Worm (Caenorhabditis elegans) whole organism, L4 larva: ENCODE results near the gene F19H6.6.

Experiments used
- lin-39 ChIP-seq: fragments of 150-350 bp; optimal IDR thresholded peaks from 2 replicates; lab custom pipeline; 2014; ENCODE audit warnings: missing biosample characterization, missing genetic modification reagents, missing genetic modification characterization
- lsy-2 ChIP-seq, 2 experiments: fragments of 150-350 bp in 1 of 2; sonication (generic microtip) in 1 of 2; optimal IDR thresholded peaks; 2 replicates each; lab custom pipeline; 2014 to 2017; ENCODE audit warnings: missing biosample characterization in 2 of 2, missing genetic modification characterization in 2 of 2
- mdt-29 ChIP-seq: fragments of 200-800 bp; sonication (Bioruptor generic); IDR thresholded peaks from 2 replicates; pipeline ENCODE4 v1.3.6; 2022; ENCODE audit warnings: missing genetic modification reagents, missing genetic modification characterization, missing compliant biosample characterization
- mep-1 ChIP-seq: fragments of 150-350 bp; sonication (generic microtip); optimal IDR thresholded peaks from 3 replicates; lab custom pipeline; 2014; ENCODE audit warnings: missing biosample characterization, missing genetic modification characterization
- mxl-3 ChIP-seq: fragments of 200-800 bp; sonication (Bioruptor generic); optimal IDR thresholded peaks from 2 replicates; lab custom pipeline; 2018; ENCODE audit warnings: mild to moderate bottlenecking, missing genetic modification characterization, missing compliant biosample characterization
- nhr-102 ChIP-seq: sonication (generic microtip); optimal IDR thresholded peaks from 2 replicates; lab custom pipeline; 2016; ENCODE audit warnings: mild to moderate bottlenecking, missing genetic modification characterization, moderate library complexity, missing compliant biosample characterization
- nhr-11 ChIP-seq: fragments of 150-350 bp; optimal IDR thresholded peaks from 2 replicates; lab custom pipeline; 2014; ENCODE audit warnings: missing biosample characterization, missing genetic modification characterization
- nhr-28 ChIP-seq: fragments of 150-350 bp; optimal IDR thresholded peaks from 2 replicates; lab custom pipeline; 2014; ENCODE audit warnings: missing biosample characterization, missing genetic modification characterization
- nhr-76 ChIP-seq: fragments of 150-350 bp; optimal IDR thresholded peaks from 2 replicates; lab custom pipeline; 2014; ENCODE audit warnings: missing biosample characterization, missing genetic modification characterization
- zip-11 ChIP-seq: fragments of 200-800 bp; sonication (Bioruptor generic); IDR thresholded peaks from 2 replicates; pipeline ENCODE4 v1.3.6; 2022; ENCODE audit warnings: missing genetic modification characterization, missing compliant biosample characterization

DNA sequence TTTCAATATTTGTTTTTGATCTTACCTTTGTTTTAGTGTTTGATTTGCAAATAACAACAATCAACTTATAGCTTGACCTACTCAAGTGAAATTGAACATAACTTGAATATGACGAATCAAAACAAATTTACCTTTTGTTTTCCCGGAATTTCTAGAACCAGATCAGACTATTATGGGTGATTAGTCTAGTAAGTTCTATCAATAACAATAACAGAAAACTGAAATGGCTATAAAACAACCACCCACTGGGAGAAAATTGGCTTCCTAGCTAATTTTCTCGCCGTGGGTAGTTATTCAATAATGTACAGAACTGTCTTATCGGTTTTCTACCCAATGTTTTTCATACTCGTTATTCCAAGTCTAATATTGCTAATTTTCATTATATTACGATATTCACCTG is 32.0 kb upstream of the F19H6.6 start, which contains the start of gene srd-45:
- TF ChIP-seq lsy-2 (tag; optimal IDR thresholded peaks at IDR 0.05; lab: Kevin White, UChicago) (no peak), mdt-29 (GFP tag; lab: Robert Waterston, UW) (no peak), nhr-76 (no peak), nhr-102 (tag; lab: Kevin White, UChicago) (no peak), lin-39 (tag; lab: Kevin White, UChicago) (no peak), mep-1 (tag; lab: Kevin White, UChicago) (no peak), nhr-11 (no peak), zip-11 (no peak), mxl-3 (GFP tag; lab: Kevin White, UChicago) (no peak), nhr-28 (tag; lab: Kevin White, UChicago) (no peak)
